Worm (Caenorhabditis elegans): Measurements from ENCODE around the gene srh-167.

Gene srh-167

ce11 chrV:16308343-16308742 is 25.2 kb upstream of the srh-167 start (continued):
- no peak for TF ChIP-seq tlf-1 (GFP tag; optimal IDR thresholded peaks at IDR 0.05)

ce11 chrV:16309523-16309922 is 24.0 kb upstream of the srh-167 start, which contains the start of gene oac-7:
Gene oac-7, plus strand, starts transcription at chrV:16309805.
- no peak for TF ChIP-seq hmg-20 (GFP tag; IDR thresholded peaks at IDR 0.05)
- no peak for TF ChIP-seq cebp-1 (GFP tag; IDR thresholded peaks at IDR 0.05)
- TF ChIP-seq cebp-1 (tag; optimal IDR thresholded peaks at IDR 0.05), result peak; percentile 85

ce11 chrV:16315004-16315403 is 18.5 kb upstream of the srh-167 start, which contains the start of gene str-214:
Gene str-214, plus strand, starts transcription at chrV:16315304.
- no peak for TF ChIP-seq K12H6.12 (tag; optimal IDR thresholded peaks at IDR 0.05)
- no peak for TF ChIP-seq ceh-27 (GFP tag; optimal IDR thresholded peaks at IDR 0.05)
- TF ChIP-seq unc-130 (GFP tag; optimal IDR thresholded peaks at IDR 0.05), result no peak
- no peak for TF ChIP-seq lin-40 (tag; optimal IDR thresholded peaks at IDR 0.05)
- TF ChIP-seq snpc-1.1 (tag; optimal IDR thresholded peaks at IDR 0.05; ENCODE audit: insufficient read depth), result no peak
- no peak for TF ChIP-seq F33H1.4 (GFP tag; IDR thresholded peaks at IDR 0.05)
- TF ChIP-seq unc-62 (GFP tag; optimal IDR thresholded peaks at IDR 0.05), result no peak
- TF ChIP-seq lin-54 (GFP tag; optimal IDR thresholded peaks at IDR 0.05), result no peak
- TF ChIP-seq nhr-27 (tag; optimal IDR thresholded peaks at IDR 0.05), result no peak
- no peak for TF ChIP-seq rpc-1 (optimal IDR thresholded peaks at IDR 0.05)
- no peak for TF ChIP-seq rpc-1 (tag; optimal IDR thresholded peaks at IDR 0.05)
- no peak for TF ChIP-seq aptf-2 (GFP tag; conservative IDR thresholded peaks at IDR 0.05)
- no peak for TF ChIP-seq somi-1 (GFP tag; optimal IDR thresholded peaks at IDR 0.05)
- TF ChIP-seq ccch-3 (GFP tag; optimal IDR thresholded peaks at IDR 0.05), result no peak

- TF ChIP-seq snpc-1.1 (tag; optimal IDR thresholded peaks at IDR 0.05; ENCODE audit: insufficient read depth), result no peak
- no peak for TF ChIP-seq rcor-1 (GFP tag; IDR thresholded peaks at IDR 0.05)
- TF ChIP-seq C06A6.2 (GFP tag; conservative IDR thresholded peaks at IDR 0.05), result no peak
These were observed 16.3 kb upstream of the srh-167 start, which contains the start of gene srh-180 for ce11 chrV:16317244-16317643. Gene srh-180, plus strand, starts transcription at chrV:16317544.

- peak; percentile 91 for TF ChIP-seq hsf-1 (GFP tag; IDR thresholded peaks at IDR 0.05)
- TF ChIP-seq lin-26 (GFP tag; IDR thresholded peaks at IDR 0.05), result no peak
These were observed 11.4 kb upstream of the srh-167 start for ce11 chrV:16322155-16322554.

ce11 chrV:16328849-16329248 is 4.7 kb upstream of the srh-167 start, which contains the start of gene F57G8.7:
Gene F57G8.7, plus strand, starts transcription at chrV:16329149.
- TF ChIP-seq rec-8 (tag; optimal IDR thresholded peaks at IDR 0.05) (no peak), lir-1 (GFP tag; conservative IDR thresholded peaks at IDR 0.05) (no peak), madf-8 (GFP tag; conservative IDR thresholded peaks at IDR 0.05) (no peak), nhr-27 (tag; optimal IDR thresholded peaks at IDR 0.05) (no peak), F37B4.10 (GFP tag; IDR thresholded peaks at IDR 0.05) (no peak), hmg-1.2 (GFP tag; IDR thresholded peaks at IDR 0.05) (no peak), ztf-26 (tag; optimal IDR thresholded peaks at IDR 0.05) (no peak), ztf-25 (GFP tag; IDR thresholded peaks at IDR 0.05) (no peak), Y95B8A.8 (GFP tag; IDR thresholded peaks at IDR 0.05) (no peak), F52B5.7 (tag; optimal IDR thresholded peaks at IDR 0.05) (no peak), madf-6 (GFP tag; IDR thresholded peaks at IDR 0.05) (no peak), Y79H2A.3 (GFP tag; conservative IDR thresholded peaks at IDR 0.05) (no peak), ztf-22 (GFP tag; optimal IDR thresholded peaks at IDR 0.05) (no peak), zim-3 (tag; optimal IDR thresholded peaks at IDR 0.05) (no peak), unc-62 (GFP tag; optimal IDR thresholded peaks at IDR 0.05) (no peak), atf-7 (tag; optimal IDR thresholded peaks at IDR 0.05) (no peak), gei-17 (GFP tag; optimal IDR thresholded peaks at IDR 0.05) (no peak), cebp-1 (GFP tag; IDR thresholded peaks at IDR 0.05) (no peak), cebp-1 (tag; optimal IDR thresholded peaks at IDR 0.05) (no peak)

All from whole organism, young adult.